Worm (Caenorhabditis elegans) whole organism, young adult: Measurements from ENCODE around the gene C17G10.13.

ENCODE experiments used
- B0035.1 ChIP-seq: sonication (generic microtip); optimal IDR thresholded peaks from 2 replicates; lab custom pipeline; 2016; ENCODE audit warnings: missing genetic modification characterization, mild to moderate bottlenecking, missing compliant biosample characterization, missing genotype, missing genetic modification reagents
- C06A6.2 ChIP-seq: fragments of 200-800 bp; sonication (Bioruptor generic); conservative IDR thresholded peaks from 2 replicates; pipeline ENCODE4 v1.3.6; 2022; ENCODE audit warnings: missing genetic modification characterization, missing compliant biosample characterization
- D2030.7 ChIP-seq: fragments of 200-800 bp; sonication (Bioruptor generic); IDR thresholded peaks from 2 replicates; pipeline ENCODE4 v1.3.6; 2022; ENCODE audit warnings: missing genetic modification reagents, missing genetic modification characterization, missing compliant biosample characterization
- F22D6.2 ChIP-seq: sonication (generic microtip); optimal IDR thresholded peaks from 2 replicates; lab custom pipeline; 2016; ENCODE audit warnings: mild to moderate bottlenecking, missing genetic modification characterization, missing compliant biosample characterization
- F57C9.4 ChIP-seq: sonication (generic microtip); optimal IDR thresholded peaks from 2 replicates; lab custom pipeline; 2017; ENCODE audit warnings: mild to moderate bottlenecking, missing genetic modification characterization, missing compliant biosample characterization
- T26A5.8 ChIP-seq: sonication (generic microtip); optimal IDR thresholded peaks from 2 replicates; lab custom pipeline; 2016; ENCODE audit warnings: missing genetic modification characterization, missing compliant biosample characterization
- athp-1 ChIP-seq: sonication (generic microtip); optimal IDR thresholded peaks from 2 replicates; lab custom pipeline; 2017; ENCODE audit warnings: mild to moderate bottlenecking, missing genetic modification characterization, missing compliant biosample characterization
- attf-6 ChIP-seq: fragments of 200-800 bp; sonication (Bioruptor generic); IDR thresholded peaks from 2 replicates; pipeline ENCODE4 v1.3.6; 2022; ENCODE audit warnings: missing genetic modification reagents, missing genetic modification characterization, missing compliant biosample characterization
- ccch-3 ChIP-seq: fragments of 200-800 bp; sonication (Bioruptor generic); optimal IDR thresholded peaks from 2 replicates; lab custom pipeline; 2018; ENCODE audit warnings: mild to moderate bottlenecking, missing genetic modification characterization, missing compliant biosample characterization
- cebp-2 ChIP-seq: fragments of 200-800 bp; sonication (Bioruptor generic); IDR thresholded peaks from 2 replicates; pipeline ENCODE4 v1.3.6; 2022; ENCODE audit warnings: missing genetic modification characterization, missing compliant biosample characterization
- ceh-40 ChIP-seq: fragments of 200-800 bp; sonication (Bioruptor generic); IDR thresholded peaks from 2 replicates; pipeline ENCODE4 v1.3.6; 2022; ENCODE audit warnings: missing genetic modification characterization, missing compliant biosample characterization
- chd-7 ChIP-seq: sonication (generic microtip); optimal IDR thresholded peaks from 2 replicates; lab custom pipeline; 2016; ENCODE audit warnings: mild to moderate bottlenecking, missing genetic modification characterization, moderate library complexity, missing compliant biosample characterization
- die-1 ChIP-seq: sonication (generic microtip); optimal IDR thresholded peaks from 2 replicates; lab custom pipeline; 2016; ENCODE audit warnings: missing genotype, mild to moderate bottlenecking, missing genetic modification characterization, missing compliant biosample characterization
- dpl-1 ChIP-seq: fragments of 150-350 bp; optimal IDR thresholded peaks from 2 replicates; lab custom pipeline; 2014; ENCODE audit warnings: missing biosample characterization, missing genetic modification reagents, missing genetic modification characterization
- egl-44 ChIP-seq: fragments of 200-800 bp; sonication (Bioruptor generic); IDR thresholded peaks from 2 replicates; pipeline ENCODE4 v1.3.6; 2022; ENCODE audit warnings: missing genetic modification reagents, missing genetic modification characterization, missing compliant biosample characterization
- egrh-3 ChIP-seq: fragments of 200-800 bp; sonication (Bioruptor generic); IDR thresholded peaks from 2 replicates; pipeline ENCODE4 v1.3.6; 2022; ENCODE audit warnings: missing genetic modification reagents, missing genetic modification characterization, missing compliant biosample characterization
- him-1 ChIP-seq: sonication (generic microtip); optimal IDR thresholded peaks from 2 replicates; lab custom pipeline; 2016; ENCODE audit warnings: missing genotype, missing genetic modification reagents, missing genetic modification characterization, missing compliant biosample characterization
- hmg-1.2 ChIP-seq: fragments of 200-800 bp; sonication (Bioruptor generic); IDR thresholded peaks from 2 replicates; pipeline ENCODE4 v1.3.6; 2022; ENCODE audit warnings: missing genetic modification reagents, missing genetic modification characterization, missing compliant biosample characterization
- hrde-1 ChIP-seq: sonication (generic microtip); optimal IDR thresholded peaks from 2 replicates; lab custom pipeline; 2016; ENCODE audit warnings: missing genetic modification characterization, mild to moderate bottlenecking, missing compliant biosample characterization, moderate library complexity, missing genotype, missing genetic modification reagents, borderline replicate concordance
- lag-1 ChIP-seq: fragments of 200-800 bp; sonication (Bioruptor generic); IDR thresholded peaks from 2 replicates; pipeline ENCODE4 v1.3.6; 2022; ENCODE audit warnings: missing genetic modification reagents, missing genetic modification characterization, missing compliant biosample characterization
- lin-26 ChIP-seq: fragments of 200-800 bp; sonication (Bioruptor generic); IDR thresholded peaks from 2 replicates; pipeline ENCODE4 v1.3.6; 2022; ENCODE audit warnings: missing genetic modification reagents, missing genetic modification characterization, missing compliant biosample characterization
- lin-40 ChIP-seq: sonication (generic microtip); optimal IDR thresholded peaks from 2 replicates; lab custom pipeline; 2016; ENCODE audit warnings: missing genetic modification characterization, mild to moderate bottlenecking, missing compliant biosample characterization, missing genotype, missing genetic modification reagents
- madf-10 ChIP-seq: sonication (generic microtip); optimal IDR thresholded peaks from 2 replicates; lab custom pipeline; 2016; ENCODE audit warnings: mild to moderate bottlenecking, missing genetic modification characterization, missing compliant biosample characterization
- madf-3 ChIP-seq: fragments of 200-800 bp; sonication (Bioruptor generic); IDR thresholded peaks from 2 replicates; pipeline ENCODE4 v1.3.6; 2022; ENCODE audit warnings: missing genetic modification reagents, missing genetic modification characterization, missing compliant biosample characterization
- mes-4 ChIP-seq: sonication (generic microtip); optimal IDR thresholded peaks from 2 replicates; lab custom pipeline; 2016; ENCODE audit warnings: missing genotype, missing genetic modification characterization, missing compliant biosample characterization
- mxl-1 ChIP-seq: sonication (generic microtip); optimal IDR thresholded peaks from 2 replicates; lab custom pipeline; 2016; ENCODE audit warnings: missing genetic modification characterization, missing compliant biosample characterization
- nhr-80 ChIP-seq: sonication (generic microtip); optimal IDR thresholded peaks from 2 replicates; lab custom pipeline; 2016; ENCODE audit warnings: missing genetic modification characterization, missing compliant biosample characterization
- rpc-1 ChIP-seq, 2 experiments: fragments of 150-350 bp in 1 of 2; sonication (generic microtip) in 1 of 2; optimal IDR thresholded peaks; 2 replicates each; lab custom pipeline; 2014 to 2018; ENCODE audit warnings: missing biosample characterization in 1 of 2, missing genetic modification characterization in 1 of 2, missing genetic modification reagents in 1 of 2, missing genotype in 1 of 2
- sdz-38 ChIP-seq: sonication (generic microtip); optimal IDR thresholded peaks from 2 replicates; lab custom pipeline; 2016; ENCODE audit warnings: missing genotype, missing genetic modification characterization, missing compliant biosample characterization
- snpc-4 ChIP-seq, 5 experiments: fragments of 150-350 bp in 1 of 5; sonication (generic microtip) in 4 of 5; optimal IDR thresholded peaks; 2 replicates each; lab custom pipeline; 2014 to 2018; ENCODE audit warnings: missing genetic modification characterization in 5 of 5, missing biosample characterization in 3 of 5, antibody characterized with exemption in 2 of 5, mild to moderate bottlenecking in 2 of 5, missing compliant biosample characterization in 2 of 5, missing genotype in 2 of 5, moderate library complexity in 2 of 5, missing genetic modification reagents in 1 of 5
- tbp1 ChIP-seq: fragments of 200-800 bp; sonication (Bioruptor generic); optimal IDR thresholded peaks from 2 replicates; lab custom pipeline; 2018; ENCODE audit warnings: mild to moderate bottlenecking, missing genetic modification characterization, missing compliant biosample characterization
- zim-3 ChIP-seq: sonication (generic microtip); optimal IDR thresholded peaks from 2 replicates; lab custom pipeline; 2017; ENCODE audit warnings: mild to moderate bottlenecking, missing genetic modification characterization, moderate library complexity, missing compliant biosample characterization
- ztf-22 ChIP-seq: fragments of 200-800 bp; sonication (Bioruptor generic); optimal IDR thresholded peaks from 2 replicates; lab custom pipeline; 2018; ENCODE audit warnings: mild to moderate bottlenecking, missing genetic modification characterization, moderate library complexity, missing compliant biosample characterization
- ztf-28 ChIP-seq: fragments of 200-800 bp; sonication (Bioruptor generic); IDR thresholded peaks from 2 replicates; pipeline ENCODE4 v1.3.6; 2022; ENCODE audit warnings: missing genetic modification reagents, missing genetic modification characterization, missing compliant biosample characterization
- ztf-3 ChIP-seq: fragments of 200-800 bp; sonication (Bioruptor generic); optimal IDR thresholded peaks from 2 replicates; lab custom pipeline; 2018; ENCODE audit warnings: mild to moderate bottlenecking, missing genetic modification characterization, missing compliant biosample characterization

The C17G10.13 gene

ce11 chrII:5565082-5565623, 24.4 kb downstream of the C17G10.13 start (continued):
- TF ChIP-seq die-1 (tag; lab: Kevin White, UChicago) (no peak), F57C9.4 (no peak), zim-3 (no peak), mes-4 (no peak), chd-7 (no peak), dpl-1 (GFP tag; lab: Kevin White, UChicago) (no peak), cebp-2 (GFP tag; lab: Robert Waterston, UW) (0 out of 2 replicates have a peak, but pooled peaks have one; percentile 50), him-1 (tag; lab: Kevin White, UChicago) (no peak), T26A5.8 (tag; lab: Kevin White, UChicago) (no peak), mxl-1 (tag; lab: Kevin White, UChicago) (no peak), hmg-1.2 (peak; percentile 74), ceh-40 (GFP tag; lab: Robert Waterston, UW) (no peak), ztf-22 (no peak), ccch-3 (GFP tag; lab: Kevin White, UChicago) (no peak), lin-26 (GFP tag; lab: Robert Waterston, UW) (0 out of 2 replicates have a peak, but pooled peaks have one; percentile 56)
- TF ChIP-seq, all 124 proteins: peak for 8

- TF ChIP-seq athp-1 (tag; lab: Kevin White, UChicago) (no peak), madf-10 (tag; lab: Kevin White, UChicago) (no peak), attf-6 (no peak), ztf-3 (no peak), C06A6.2 (GFP tag; lab: Robert Waterston, UW) (no peak)
- TF ChIP-seq, all 124 proteins: peak for 0
Observed at ce11 chrII:5561392-5561791, 28.2 kb downstream of the C17G10.13 start, which contains the start of gene C17C3.3. Gene C17C3.3, plus strand, starts transcription at chrII:5561737.

ce11 chrII:5557134-5557533, 32.5 kb downstream of the C17G10.13 start:
- TF ChIP-seq lag-1 (GFP tag; lab: Robert Waterston, UW) (no peak), snpc-4 (GFP tag; optimal IDR thresholded peaks at IDR 0.05; lab: Kevin White, UChicago) (no peak), snpc-4 (tag; optimal IDR thresholded peaks at IDR 0.05; lab: Kevin White, UChicago) (peak in 1 of 4 experiments; percentile 7), nhr-80 (peak; percentile 55)

- TF ChIP-seq tbp1 (GFP tag; lab: Kevin White, UChicago) (no peak), B0035.1 (tag; lab: Kevin White, UChicago) (no peak), lin-26 (GFP tag; lab: Robert Waterston, UW) (no peak), sdz-38 (tag; lab: Kevin White, UChicago) (no peak), hrde-1 (tag; lab: Kevin White, UChicago) (no peak), cebp-2 (GFP tag; lab: Robert Waterston, UW) (no peak), D2030.7 (GFP tag; lab: Robert Waterston, UW) (no peak), mes-4 (no peak), egl-44 (GFP tag; lab: Robert Waterston, UW) (no peak), ztf-28 (no peak), madf-3 (GFP tag; lab: Robert Waterston, UW) (no peak), egrh-3 (GFP tag; lab: Robert Waterston, UW) (no peak), rpc-1 (optimal IDR thresholded peaks at IDR 0.05; lab: Kevin White, UChicago) (no peak), rpc-1 (tag; optimal IDR thresholded peaks at IDR 0.05; lab: Kevin White, UChicago) (no peak), lin-40 (tag; lab: Kevin White, UChicago) (no peak), F22D6.2 (no peak)
Observed at ce11 chrII:5556431-5556830, 33.2 kb downstream of the C17G10.13 start, which contains the start of gene ins-11. Gene ins-11, plus strand, starts transcription at chrII:5556731.
